Worm (Caenorhabditis elegans): ENCODE measurements around the gene frpr-14.

ce11 chrII:651324-651723 is 569 bp downstream of the frpr-14 start:
- no peak for TF ChIP-seq egl-44 (GFP tag; IDR thresholded peaks at IDR 0.05)
- TF ChIP-seq K12H6.12 (tag; optimal IDR thresholded peaks at IDR 0.05) = no peak
- no peak for TF ChIP-seq ceh-79 (tag; optimal IDR thresholded peaks at IDR 0.05)
- TF ChIP-seq nfya-1 (tag; optimal IDR thresholded peaks at IDR 0.05; ENCODE audit: borderline replicate concordance, insufficient read depth) = no peak
